Fruit fly (Drosophila melanogaster) whole organism, larva: ENCODE data around the gene abs.

Experiments used
- noc ChIP-seq: fragments of 200-800 bp; sonication (Bioruptor generic); optimal IDR thresholded peaks from 3 replicates; lab custom pipeline; 2019; ENCODE audit warnings: missing biosample characterization, mild to moderate bottlenecking, missing genetic modification characterization, moderate library complexity

The abs gene

dm6 chr3R:4282207-4282606 lies 49.4 kb downstream of the abs start:
- TF ChIP-seq noc (tag; lab: Kevin White, UChicago) = no peak

dm6 chr3R:4284376-4284953 lies 51.6 kb downstream of the abs start:
- no peak for TF ChIP-seq noc (tag; lab: Kevin White, UChicago)
